Worm (Caenorhabditis elegans): ENCODE results near the gene F56C9.8.
A peak's percentile ranks its signal among the peaks of the same experiment; 100 is the strongest.

DNA sequence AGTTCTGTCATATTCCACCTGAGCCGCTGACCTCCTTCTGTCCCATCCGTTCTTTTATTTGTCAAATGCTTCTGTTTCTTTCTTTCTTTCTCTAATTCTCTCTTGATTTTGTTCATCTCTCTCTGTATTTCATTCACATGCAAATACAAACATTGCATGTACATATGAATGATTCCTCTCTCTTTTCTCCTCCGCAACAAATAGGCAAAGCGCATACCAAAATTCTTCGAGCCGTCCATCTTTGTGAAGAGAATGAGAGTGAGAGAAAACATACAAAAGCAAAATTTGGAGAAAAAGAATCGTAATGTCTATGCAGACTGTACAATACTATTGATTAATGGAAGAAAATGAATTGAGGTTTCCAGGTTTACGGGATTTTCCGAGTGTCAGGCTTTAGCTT is 2.0 kb downstream of the F56C9.8 start:
- TF ChIP-seq pqm-1 (tag; optimal IDR thresholded peaks at IDR 0.05) (peak; percentile 69), unc-130 (GFP tag; optimal IDR thresholded peaks at IDR 0.05) (no peak), nhr-11 (tag; optimal IDR thresholded peaks at IDR 0.05) (no peak), vab-7 (GFP tag; IDR thresholded peaks at IDR 0.05) (no peak), fos-1 (tag; optimal IDR thresholded peaks at IDR 0.05) (no peak), unc-39 (tag; optimal IDR thresholded peaks at IDR 0.05) (no peak), egl-27 (tag; optimal IDR thresholded peaks at IDR 0.05) (no peak), nhr-25 (tag; optimal IDR thresholded peaks at IDR 0.05; ENCODE audit: borderline replicate concordance, insufficient read depth) (no peak), ama-1 (optimal IDR thresholded peaks at IDR 0.05) (no peak), ceh-28 (tag; optimal IDR thresholded peaks at IDR 0.05) (no peak)
